Fruit fly (Drosophila melanogaster): ENCODE results near the gene RpS25.

Gene RpS25

DNA sequence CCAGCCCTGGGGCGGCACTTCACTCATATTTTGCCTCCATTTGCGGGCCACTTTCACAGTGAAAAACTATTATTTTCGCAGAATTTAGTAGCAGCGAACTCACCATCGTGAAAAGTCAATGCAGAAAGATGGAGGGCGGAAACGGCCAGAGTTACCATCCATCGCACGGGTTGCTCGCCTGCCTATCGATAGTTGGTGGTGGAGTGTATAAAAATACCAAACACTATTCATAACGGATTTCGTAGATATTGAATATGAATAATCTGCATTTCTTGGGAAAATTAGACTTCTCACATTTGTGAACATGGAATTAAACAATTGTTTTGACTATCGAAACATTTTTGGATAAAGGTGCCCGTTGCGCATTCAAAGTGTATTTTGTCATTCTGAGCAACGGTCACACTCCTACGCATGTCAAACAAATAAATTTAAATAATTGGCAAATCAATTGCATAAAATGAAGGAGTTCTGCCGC, at the start of gene RpS25, which contains the start of gene CG4820:
Gene RpS25 (minus strand): TSS at position 132 of the 475 bp plus-strand sequence.
Gene CG4820 (plus strand): TSS at position 380 of the 475 bp plus-strand sequence.
- TF ChIP-seq insv (optimal IDR thresholded peaks at IDR 0.05) = no peak
- TF ChIP-seq Myc (optimal IDR thresholded peaks at IDR 0.05) = no peak
- TF ChIP-seq h (optimal IDR thresholded peaks at IDR 0.05) = no peak
- no peak for TF ChIP-seq ttk (optimal IDR thresholded peaks at IDR 0.05)
- no peak for TF ChIP-seq psq (optimal IDR thresholded peaks at IDR 0.05)
- no peak for TF ChIP-seq Sin3A (optimal IDR thresholded peaks at IDR 0.05)

DNA sequence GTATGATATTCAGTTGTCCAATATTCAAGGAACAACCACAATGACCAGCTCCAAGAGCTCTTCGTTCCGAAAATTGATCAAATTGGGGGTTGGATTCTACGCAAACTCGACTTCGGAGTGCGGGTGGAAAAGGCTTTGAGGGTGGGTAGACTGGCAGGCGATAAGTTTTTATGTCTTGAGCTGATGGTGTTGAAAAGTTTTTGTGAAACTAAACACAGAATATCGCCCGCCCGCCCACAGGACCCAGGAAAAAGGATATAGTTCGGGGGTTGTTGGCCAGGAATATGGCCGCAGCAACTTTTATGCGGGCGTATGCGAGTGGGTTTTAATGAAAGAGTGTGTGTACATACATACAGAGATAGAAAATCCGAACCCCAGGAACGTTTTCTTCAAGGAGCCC, 47.5 kb upstream of the RpS25 start:
- TF ChIP-seq h (optimal IDR thresholded peaks at IDR 0.05) = no peak
- no peak for TF ChIP-seq ttk (optimal IDR thresholded peaks at IDR 0.05)
- no peak for TF ChIP-seq insv (optimal IDR thresholded peaks at IDR 0.05)
- no peak for TF ChIP-seq Sin3A (optimal IDR thresholded peaks at IDR 0.05)
- TF ChIP-seq Myc (optimal IDR thresholded peaks at IDR 0.05) = no peak
- no peak for TF ChIP-seq psq (optimal IDR thresholded peaks at IDR 0.05)

DNA sequence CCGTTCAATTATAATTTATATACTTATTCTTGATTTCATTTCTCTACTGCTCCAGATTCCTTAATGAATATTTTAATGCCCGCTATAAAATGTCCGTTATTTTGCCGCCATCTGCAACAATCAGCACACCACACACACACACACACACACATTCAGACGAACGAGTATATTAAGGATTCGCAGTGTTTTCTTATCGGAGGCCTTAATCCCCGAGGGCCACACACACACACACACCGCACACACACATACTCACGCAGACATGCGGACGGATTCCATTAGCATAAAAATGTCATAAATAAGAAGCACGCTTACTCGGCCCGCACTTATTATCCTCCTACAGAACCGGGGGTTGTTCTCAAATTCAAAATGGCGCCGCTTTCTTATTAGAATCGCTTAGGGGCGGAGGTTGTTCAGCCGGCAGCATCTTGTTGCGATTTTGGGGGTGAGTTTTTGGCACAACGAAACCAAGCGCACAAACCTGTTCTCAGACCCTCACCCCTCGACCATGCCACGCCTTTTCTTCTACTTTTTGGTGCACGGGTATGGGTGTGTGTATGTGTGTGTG, 45.0 kb upstream of the RpS25 start:
- no peak for TF ChIP-seq ttk (optimal IDR thresholded peaks at IDR 0.05)
- TF ChIP-seq h (optimal IDR thresholded peaks at IDR 0.05) = no peak
- TF ChIP-seq psq (optimal IDR thresholded peaks at IDR 0.05) = no peak
- TF ChIP-seq Myc (optimal IDR thresholded peaks at IDR 0.05) = no peak
- no peak for TF ChIP-seq insv (optimal IDR thresholded peaks at IDR 0.05)
- TF ChIP-seq Sin3A (optimal IDR thresholded peaks at IDR 0.05) = no peak

DNA sequence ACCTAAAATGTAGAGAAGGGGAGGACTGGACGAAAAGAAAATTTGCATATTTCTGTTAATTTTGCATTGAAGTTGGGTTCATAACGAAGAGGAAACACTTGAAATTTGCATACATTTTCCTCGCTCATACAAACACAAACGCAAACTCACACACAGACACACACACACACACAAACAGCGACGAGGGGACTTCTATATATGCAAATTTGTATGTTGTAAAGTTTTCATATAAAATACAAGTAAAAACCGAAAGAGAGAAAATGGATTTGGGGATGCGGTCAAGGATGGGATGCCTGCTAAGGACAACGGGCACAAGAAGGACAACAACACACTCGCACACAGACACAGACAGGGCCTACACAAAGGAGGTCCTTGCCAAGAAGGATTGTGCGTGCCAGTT, 41.5 kb upstream of the RpS25 start:
- TF ChIP-seq Sin3A (optimal IDR thresholded peaks at IDR 0.05) (no peak), insv (optimal IDR thresholded peaks at IDR 0.05) (no peak), psq (optimal IDR thresholded peaks at IDR 0.05) (no peak), h (optimal IDR thresholded peaks at IDR 0.05) (no peak), ttk (optimal IDR thresholded peaks at IDR 0.05) (no peak), Myc (optimal IDR thresholded peaks at IDR 0.05) (no peak)

DNA sequence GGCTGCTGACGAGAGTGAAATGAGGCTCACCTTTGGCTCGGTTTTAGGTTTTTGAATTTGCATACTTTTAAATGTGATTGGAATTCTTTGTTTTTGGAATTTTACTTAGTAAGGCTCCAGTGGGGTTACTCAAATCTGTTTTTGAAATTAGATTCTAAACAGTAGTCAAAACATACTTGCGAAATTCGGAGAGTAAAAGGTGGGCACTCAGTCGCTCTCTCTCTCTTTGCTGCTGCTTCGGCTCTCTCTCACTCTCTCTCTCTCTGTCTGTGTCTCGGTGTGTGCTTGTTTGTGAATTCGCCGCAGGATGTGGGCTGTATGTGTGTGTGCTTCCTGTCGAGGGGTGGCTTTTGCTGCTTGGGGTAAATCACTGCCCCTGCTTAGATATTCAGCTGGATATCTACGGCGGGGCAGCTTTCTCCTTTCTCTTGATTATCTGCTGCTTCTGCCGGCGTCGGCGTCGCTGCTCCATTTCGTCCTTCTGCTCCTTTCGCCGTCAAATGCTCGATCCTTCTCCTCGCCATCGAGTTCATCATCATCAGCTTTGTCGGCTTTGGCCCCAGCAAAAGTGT, 38.4 kb upstream of the RpS25 start:
- TF ChIP-seq Myc (optimal IDR thresholded peaks at IDR 0.05) (no peak), h (optimal IDR thresholded peaks at IDR 0.05) (no peak), Sin3A (optimal IDR thresholded peaks at IDR 0.05) (no peak), ttk (optimal IDR thresholded peaks at IDR 0.05) (no peak), psq (optimal IDR thresholded peaks at IDR 0.05) (no peak), insv (optimal IDR thresholded peaks at IDR 0.05) (no peak)

DNA sequence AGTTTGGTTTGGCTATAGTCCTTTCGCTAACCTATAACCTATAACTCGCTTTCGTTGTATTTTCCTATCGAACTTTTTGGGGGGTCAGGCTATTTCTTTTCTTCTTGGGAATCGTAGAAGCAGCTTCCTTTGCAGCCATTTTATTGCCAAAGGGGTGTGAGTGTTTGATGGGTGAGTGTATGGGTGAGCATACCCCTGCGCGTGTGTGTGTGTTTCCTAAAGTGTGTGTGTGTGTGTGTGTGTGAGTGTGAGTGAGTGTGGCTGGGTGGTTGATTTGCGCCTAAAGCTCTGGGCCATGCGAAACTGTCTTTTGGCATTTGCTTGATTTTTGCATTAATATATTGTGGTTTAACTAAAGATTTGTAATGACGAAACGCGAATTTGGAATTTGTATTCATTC, 37.7 kb upstream of the RpS25 start:
- no peak for TF ChIP-seq ttk (optimal IDR thresholded peaks at IDR 0.05)
- TF ChIP-seq Myc (optimal IDR thresholded peaks at IDR 0.05) = no peak
- TF ChIP-seq Sin3A (optimal IDR thresholded peaks at IDR 0.05) = no peak
- no peak for TF ChIP-seq insv (optimal IDR thresholded peaks at IDR 0.05)
- no peak for TF ChIP-seq psq (optimal IDR thresholded peaks at IDR 0.05)
- no peak for TF ChIP-seq h (optimal IDR thresholded peaks at IDR 0.05)

DNA sequence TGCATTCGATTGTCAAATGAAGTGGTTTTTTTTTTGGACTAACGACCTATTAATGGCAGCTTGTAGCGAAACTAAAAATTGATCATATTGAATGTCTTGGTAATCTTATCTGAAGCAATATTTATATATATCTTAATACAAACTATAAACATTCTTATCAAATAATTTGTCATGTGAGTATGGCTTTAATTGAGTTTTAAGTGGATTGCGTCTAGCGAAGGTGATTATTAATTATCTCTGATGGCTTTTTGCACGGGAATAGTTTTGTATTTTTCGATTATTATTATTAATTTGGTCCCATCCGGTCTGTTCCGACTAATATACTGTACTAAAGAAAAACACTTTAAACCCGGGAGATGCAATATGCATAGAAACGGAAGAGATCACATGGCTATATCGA, 30.8 kb upstream of the RpS25 start:
- TF ChIP-seq insv (optimal IDR thresholded peaks at IDR 0.05) (no peak), Sin3A (optimal IDR thresholded peaks at IDR 0.05) (no peak), psq (optimal IDR thresholded peaks at IDR 0.05) (no peak), ttk (optimal IDR thresholded peaks at IDR 0.05) (no peak), Myc (optimal IDR thresholded peaks at IDR 0.05) (no peak), h (optimal IDR thresholded peaks at IDR 0.05) (no peak)

DNA sequence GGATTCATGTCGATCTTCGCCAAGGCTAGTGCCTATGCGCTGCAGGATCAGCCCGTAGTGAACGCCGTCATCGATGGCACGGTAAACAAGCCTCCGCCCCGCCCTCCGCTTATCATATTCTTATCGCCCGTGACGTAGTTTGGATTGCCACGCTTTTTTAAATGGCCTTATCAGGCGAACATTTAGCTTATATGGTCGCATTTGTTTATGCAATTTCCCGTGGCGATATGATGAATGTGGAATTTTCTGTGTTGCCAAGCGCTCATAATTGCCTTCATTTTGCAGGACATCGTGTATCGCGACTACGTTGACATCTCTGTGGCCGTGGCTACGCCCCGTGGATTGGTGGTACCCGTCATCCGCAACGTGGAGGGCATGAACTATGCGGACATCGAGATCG, 29.7 kb upstream of the RpS25 start:
- TF ChIP-seq ttk (optimal IDR thresholded peaks at IDR 0.05) = no peak
- no peak for TF ChIP-seq Myc (optimal IDR thresholded peaks at IDR 0.05)
- TF ChIP-seq Sin3A (optimal IDR thresholded peaks at IDR 0.05) = no peak
- no peak for TF ChIP-seq psq (optimal IDR thresholded peaks at IDR 0.05)
- no peak for TF ChIP-seq h (optimal IDR thresholded peaks at IDR 0.05)
- no peak for TF ChIP-seq insv (optimal IDR thresholded peaks at IDR 0.05)

DNA sequence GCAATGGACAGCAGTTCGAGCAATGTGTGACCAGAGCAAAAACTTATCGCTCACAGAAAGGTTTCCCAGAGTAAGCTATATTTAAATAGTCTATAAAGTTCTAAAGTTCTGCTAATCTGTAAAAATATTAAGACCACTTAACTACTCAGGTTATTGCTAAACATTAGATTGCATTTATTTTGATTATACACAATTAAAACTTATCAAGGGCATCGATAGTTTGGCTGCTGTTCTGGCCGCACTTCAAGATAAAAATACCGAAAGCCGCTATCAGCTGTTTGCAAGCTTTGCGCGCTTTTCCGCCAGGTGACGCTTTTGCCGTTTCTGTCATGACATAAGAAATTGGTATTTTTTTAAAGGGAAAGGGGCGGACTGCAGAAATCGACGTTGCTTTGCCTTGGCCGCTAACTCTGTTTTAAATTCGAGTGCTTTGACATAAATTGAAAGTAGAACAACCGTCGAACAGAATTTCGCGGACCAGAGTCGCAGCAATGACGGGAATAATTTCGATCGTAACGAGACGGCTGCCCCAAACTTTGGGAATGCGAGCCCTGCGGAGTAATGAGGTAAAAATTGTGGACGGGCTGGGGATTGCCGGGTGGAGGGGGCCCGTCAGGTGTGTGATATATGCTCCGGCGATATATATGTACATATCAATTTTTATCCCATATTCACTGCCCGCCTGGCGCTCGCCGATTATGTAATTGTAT, 28.0 kb upstream of the RpS25 start, which contains the start of the genes CG17734 and CG5214:
Gene CG17734 (minus strand): TSS at position 49 of the 710 bp plus-strand sequence.
Gene CG5214 (plus strand): TSS at position 352 of the 710 bp plus-strand sequence.
- TF ChIP-seq h (optimal IDR thresholded peaks at IDR 0.05) = no peak
- TF ChIP-seq Myc (optimal IDR thresholded peaks at IDR 0.05) = no peak
- TF ChIP-seq Sin3A (optimal IDR thresholded peaks at IDR 0.05) = peak; percentile 17
- no peak for TF ChIP-seq ttk (optimal IDR thresholded peaks at IDR 0.05)

DNA sequence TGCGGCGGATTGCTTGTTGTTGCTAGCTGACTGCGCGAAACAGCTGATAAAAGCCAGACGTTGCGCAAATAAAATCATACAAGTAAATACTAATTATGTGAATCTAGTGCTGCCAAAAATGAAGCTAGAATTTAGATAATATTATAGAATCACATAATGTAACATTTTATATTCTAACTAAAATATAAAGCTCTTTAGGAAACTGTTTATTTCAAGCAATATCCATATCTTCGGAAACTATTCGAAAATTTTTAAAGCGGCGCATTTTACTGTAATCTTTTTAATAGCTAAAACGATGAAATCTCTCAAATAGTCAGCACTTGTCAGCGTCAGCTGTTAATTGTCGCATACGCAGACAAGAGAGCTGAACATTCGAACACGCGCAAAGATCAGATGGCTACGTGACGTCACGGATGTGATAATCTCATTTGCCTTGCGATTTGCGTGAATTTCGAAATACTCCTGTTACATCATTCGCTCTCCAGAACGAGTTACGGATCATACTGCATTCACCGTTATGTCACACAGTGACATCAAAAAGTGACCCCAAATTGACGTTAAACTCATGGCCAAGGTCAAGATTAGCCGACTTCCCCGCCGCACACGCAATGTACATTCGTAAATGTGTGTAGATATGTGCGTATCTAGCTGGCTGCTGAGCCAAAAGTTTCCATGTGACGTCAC, 27.1 kb upstream of the RpS25 start:
- TF ChIP-seq psq (optimal IDR thresholded peaks at IDR 0.05) (no peak), h (optimal IDR thresholded peaks at IDR 0.05) (no peak), Myc (optimal IDR thresholded peaks at IDR 0.05) (no peak), ttk (optimal IDR thresholded peaks at IDR 0.05) (no peak), Sin3A (optimal IDR thresholded peaks at IDR 0.05) (no peak), insv (optimal IDR thresholded peaks at IDR 0.05) (no peak)

DNA sequence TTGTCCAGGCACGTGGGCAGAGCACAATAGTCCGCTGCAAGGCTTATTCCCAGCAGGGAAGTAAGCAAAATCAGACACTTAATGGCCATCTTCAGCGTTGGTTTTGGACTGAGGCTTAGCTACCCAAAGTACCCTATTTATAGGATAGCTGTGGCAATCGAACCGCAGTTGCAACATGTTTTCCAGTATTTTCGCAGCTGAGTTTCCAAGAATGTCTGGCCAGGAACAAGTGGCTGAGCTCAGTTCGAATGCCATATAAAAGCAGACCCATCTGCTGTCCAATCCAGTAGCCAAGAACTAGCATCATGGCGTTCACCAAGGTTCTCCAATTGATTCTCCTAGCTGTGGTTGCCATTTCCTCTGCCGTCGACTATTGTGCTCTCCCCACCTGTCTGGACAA, 24.8 kb upstream of the RpS25 start, which contains the start of the genes scpr-B and scpr-A:
Gene scpr-B (minus strand): TSS at position 101 of the 400 bp plus-strand sequence.
Gene scpr-A (plus strand): TSS at position 293 of the 400 bp plus-strand sequence.
- no peak for TF ChIP-seq insv (optimal IDR thresholded peaks at IDR 0.05)

DNA sequence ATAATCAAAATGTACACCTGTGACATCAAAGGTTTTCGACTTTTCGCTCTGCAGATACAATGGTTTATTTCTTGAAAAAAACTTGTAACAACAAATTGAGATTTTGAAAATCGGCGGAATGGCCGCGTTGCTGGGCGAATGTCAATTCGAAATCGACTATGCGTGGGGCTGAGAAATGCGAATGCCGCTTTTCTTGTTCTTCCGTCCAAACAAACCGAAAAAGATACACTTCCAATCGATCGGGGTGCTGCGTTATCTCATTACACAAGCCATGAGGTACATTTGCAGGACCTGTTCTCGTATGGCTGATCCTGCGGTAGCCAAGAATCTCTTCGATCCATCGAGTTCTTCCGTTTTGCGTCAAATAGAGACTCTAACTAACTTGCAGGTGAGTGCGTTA, 21.5 kb upstream of the RpS25 start, which contains the start of gene CG31388:
Gene CG31388 (plus strand): TSS at position 218 of the 400 bp plus-strand sequence.
- TF ChIP-seq Sin3A (optimal IDR thresholded peaks at IDR 0.05) (no peak), psq (optimal IDR thresholded peaks at IDR 0.05) (no peak), Myc (optimal IDR thresholded peaks at IDR 0.05) (no peak), insv (optimal IDR thresholded peaks at IDR 0.05) (no peak), h (optimal IDR thresholded peaks at IDR 0.05) (no peak), ttk (optimal IDR thresholded peaks at IDR 0.05) (no peak)
